Fruit fly (Drosophila melanogaster): ENCODE data around the gene SelR.

DNA sequence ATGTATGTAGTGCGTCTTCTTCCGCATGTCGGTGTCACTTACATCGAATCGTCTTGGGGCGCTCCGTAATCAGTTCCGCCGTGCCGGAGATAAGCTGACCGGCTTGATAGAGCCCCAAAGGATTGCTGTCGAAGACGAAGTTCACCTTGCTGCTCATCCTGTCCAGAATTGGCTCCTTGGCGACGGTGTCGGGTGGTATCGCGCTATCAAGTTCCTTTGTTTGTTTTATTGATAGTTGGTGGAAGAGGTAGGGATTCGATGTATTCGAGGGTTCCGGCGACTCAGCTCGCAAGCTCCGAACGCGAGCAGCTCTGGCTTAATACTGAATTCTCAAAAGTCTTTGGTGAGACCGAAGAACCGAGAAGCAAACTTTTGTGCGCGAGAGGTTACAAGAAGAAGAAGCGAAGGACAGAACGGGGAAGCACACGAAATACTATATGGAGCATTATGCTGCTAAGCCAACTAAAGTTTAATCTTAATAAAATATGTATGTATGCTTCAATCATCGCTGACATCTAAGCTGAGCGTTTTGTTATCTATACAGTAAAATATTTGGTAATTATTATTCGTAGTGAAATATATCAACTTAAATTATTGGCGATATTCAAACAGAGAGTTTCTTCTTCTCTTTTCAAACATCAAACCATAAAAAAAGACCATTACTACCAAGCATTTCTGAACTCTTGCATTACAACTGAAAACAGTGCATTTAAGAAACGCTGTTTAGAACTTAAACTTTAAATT is 16.4 kb upstream of the SelR start, which contains the start of gene CG14696:
- TF ChIP-seq bab1 (GFP tag; optimal IDR thresholded peaks at IDR 0.05) (no peak), kay (GFP tag; ENCODE audit: borderline replicate concordance) (no peak), CG7045 (GFP tag; optimal IDR thresholded peaks at IDR 0.05) (no peak), cnc (optimal IDR thresholded peaks at IDR 0.05) (no peak), pad (GFP tag; optimal IDR thresholded peaks at IDR 0.05) (no peak), CG5204 (GFP tag; optimal IDR thresholded peaks at IDR 0.05) (no peak), CG1620 (GFP tag; optimal IDR thresholded peaks at IDR 0.05) (no peak), ovo (GFP tag; optimal IDR thresholded peaks at IDR 0.05) (no peak), Hr96 (GFP tag; optimal IDR thresholded peaks at IDR 0.05) (no peak), Crg-1 (GFP tag; optimal IDR thresholded peaks at IDR 0.05) (no peak), CG12768 (GFP tag; optimal IDR thresholded peaks at IDR 0.05) (no peak)

Data from whole organism, adult.